Worm (Caenorhabditis elegans) whole organism, L1 larva: ENCODE measurements around the gene pei-2.

Experiments
- C04F5.9 ChIP-seq: sonication (generic microtip); optimal IDR thresholded peaks from 2 replicates; lab custom pipeline; 2016; ENCODE audit warnings: missing genetic modification characterization, missing compliant biosample characterization
- C16A3.4 ChIP-seq: fragments of 150-350 bp; optimal IDR thresholded peaks from 2 replicates; lab custom pipeline; 2014; ENCODE audit warnings: missing biosample characterization, missing genetic modification characterization
- C34B4.2 ChIP-seq: sonication (generic microtip); optimal IDR thresholded peaks from 2 replicates; lab custom pipeline; 2017; ENCODE audit warnings: mild to moderate bottlenecking, missing genetic modification characterization, missing compliant biosample characterization
- Y116A8C.19 ChIP-seq: sonication (generic microtip); optimal IDR thresholded peaks from 2 replicates; lab custom pipeline; 2016; ENCODE audit warnings: missing compliant biosample characterization, missing genetic modification characterization, borderline replicate concordance
- blmp-1 ChIP-seq: fragments of 150-350 bp; optimal IDR thresholded peaks from 2 replicates; lab custom pipeline; 2014; ENCODE audit warnings: missing biosample characterization, missing genetic modification characterization
- ceh-8 ChIP-seq: fragments of 200-800 bp; sonication (Bioruptor generic); optimal IDR thresholded peaks from 2 replicates; lab custom pipeline; 2018; ENCODE audit warnings: mild to moderate bottlenecking, missing genetic modification characterization, moderate library complexity, missing compliant biosample characterization
- ceh-88 ChIP-seq: fragments of 200-800 bp; sonication (Bioruptor generic); IDR thresholded peaks from 2 replicates; pipeline ENCODE4 v1.3.6; 2022; ENCODE audit warnings: missing genetic modification characterization, missing compliant biosample characterization
- ceh-90 ChIP-seq: sonication (generic microtip); optimal IDR thresholded peaks from 2 replicates; lab custom pipeline; 2016; ENCODE audit warnings: missing genetic modification characterization, missing compliant biosample characterization
- dsc-1 ChIP-seq: sonication (generic microtip); optimal IDR thresholded peaks from 2 replicates; lab custom pipeline; 2016; ENCODE audit warnings: mild to moderate bottlenecking, missing genetic modification characterization, missing compliant biosample characterization
- efl-1 ChIP-seq, 4 experiments: fragments of 150-350 bp; optimal IDR thresholded peaks in 3 of 4; peaks in 1 of 4; 1 replicate in 1 of 4; 2 replicates in 3 of 4; lab custom pipeline; 2014; ENCODE audit warnings: missing biosample characterization in 2 of 4, missing genetic modification characterization in 2 of 4, missing genetic modification reagents in 2 of 4
- efl-3 ChIP-seq: fragments of 200-800 bp; sonication (Bioruptor generic); optimal IDR thresholded peaks from 2 replicates; lab custom pipeline; 2018; ENCODE audit warnings: mild to moderate bottlenecking, missing genetic modification characterization, missing compliant biosample characterization
- egl-27 ChIP-seq, 2 experiments: fragments of 150-350 bp in 1 of 2; sonication (generic microtip); optimal IDR thresholded peaks; 3 replicates each; lab custom pipeline; 2017 to 2018; ENCODE audit warnings: missing biosample characterization in 2 of 2, missing genetic modification characterization in 2 of 2, missing genetic modification reagents in 2 of 2
- fkh-10 ChIP-seq: sonication (generic microtip); optimal IDR thresholded peaks from 2 replicates; lab custom pipeline; 2017; ENCODE audit warnings: missing biosample characterization, missing genetic modification reagents, missing genetic modification characterization
- fkh-4 ChIP-seq: sonication (generic microtip); optimal IDR thresholded peaks from 2 replicates; lab custom pipeline; 2016; ENCODE audit warnings: missing compliant biosample characterization, missing genetic modification characterization, borderline replicate concordance
- fos-1 ChIP-seq: fragments of 150-350 bp; optimal IDR thresholded peaks from 2 replicates; lab custom pipeline; 2014; ENCODE audit warnings: missing biosample characterization, missing genetic modification characterization
- hlh-4 ChIP-seq: sonication (generic microtip); optimal IDR thresholded peaks from 2 replicates; lab custom pipeline; 2016; ENCODE audit warnings: mild to moderate bottlenecking, missing genetic modification characterization, missing compliant biosample characterization
- hpl-2 ChIP-seq: fragments of 150-350 bp; optimal IDR thresholded peaks from 2 replicates; lab custom pipeline; 2014; ENCODE audit warnings: missing biosample characterization, missing genetic modification reagents, missing genetic modification characterization
- jun-1 ChIP-seq: fragments of 150-350 bp; optimal IDR thresholded peaks from 2 replicates; lab custom pipeline; 2014; ENCODE audit warnings: missing biosample characterization, missing genetic modification reagents, missing genetic modification characterization
- lin-13 ChIP-seq: fragments of 150-350 bp; optimal IDR thresholded peaks from 2 replicates; lab custom pipeline; 2014; ENCODE audit warnings: missing biosample characterization, missing genetic modification reagents, missing genetic modification characterization
- lin-14 ChIP-seq: fragments of 200-800 bp; sonication (Bioruptor generic); optimal IDR thresholded peaks from 2 replicates; lab custom pipeline; 2018; ENCODE audit warnings: mild to moderate bottlenecking, missing genetic modification characterization, moderate library complexity, missing compliant biosample characterization
- lin-15B ChIP-seq: fragments of 150-350 bp; sonication (generic microtip); optimal IDR thresholded peaks from 3 replicates; lab custom pipeline; 2014; ENCODE audit warnings: missing biosample characterization, missing genetic modification characterization
- lin-35 ChIP-seq, 2 experiments: fragments of 150-350 bp; optimal IDR thresholded peaks; 2 replicates each; lab custom pipeline; 2014; ENCODE audit warnings: missing biosample characterization in 2 of 2, missing genetic modification characterization in 2 of 2, missing genetic modification reagents in 2 of 2
- lir-3 ChIP-seq: sonication (generic microtip); optimal IDR thresholded peaks from 2 replicates; lab custom pipeline; 2016; ENCODE audit warnings: mild to moderate bottlenecking, missing genetic modification characterization, moderate library complexity, missing compliant biosample characterization; ENCODE audit not compliant: poor library complexity
- lsy-2 ChIP-seq, 2 experiments: fragments of 150-350 bp; optimal IDR thresholded peaks; 2 replicates each; lab custom pipeline; 2014; ENCODE audit warnings: missing biosample characterization in 2 of 2, missing genetic modification characterization in 2 of 2
- mab-9 ChIP-seq: fragments of 200-800 bp; sonication (Bioruptor generic); IDR thresholded peaks from 2 replicates; pipeline ENCODE4 v1.3.6; 2022; ENCODE audit warnings: missing genetic modification reagents, missing genetic modification characterization, missing compliant biosample characterization
- mdl-1 ChIP-seq, 2 experiments: fragments of 150-350 bp; optimal IDR thresholded peaks; 2 replicates each; lab custom pipeline; 2014 to 2017; ENCODE audit warnings: missing biosample characterization in 2 of 2, missing genetic modification characterization in 2 of 2, inconsistent platforms in 1 of 2
- mef-2 ChIP-seq: fragments of 150-350 bp; optimal IDR thresholded peaks from 2 replicates; lab custom pipeline; 2014; ENCODE audit warnings: missing biosample characterization, missing genetic modification characterization
- nhr-11 ChIP-seq: fragments of 150-350 bp; optimal IDR thresholded peaks from 2 replicates; lab custom pipeline; 2014; ENCODE audit warnings: missing biosample characterization, missing genetic modification characterization
- nhr-19 ChIP-seq: fragments of 200-800 bp; sonication (Bioruptor generic); conservative IDR thresholded peaks from 2 replicates; pipeline ENCODE4 v1.3.6; 2022; ENCODE audit warnings: missing genetic modification characterization, missing compliant biosample characterization
- nhr-47 ChIP-seq: sonication (generic microtip); optimal IDR thresholded peaks from 2 replicates; lab custom pipeline; 2016; ENCODE audit warnings: mild to moderate bottlenecking, missing genetic modification characterization, moderate library complexity, missing compliant biosample characterization
- nhr-71 ChIP-seq: sonication (generic microtip); optimal IDR thresholded peaks from 2 replicates; lab custom pipeline; 2016; ENCODE audit warnings: mild to moderate bottlenecking, missing genetic modification characterization, moderate library complexity, missing compliant biosample characterization
- nhr-76 ChIP-seq: sonication (generic microtip); optimal IDR thresholded peaks from 2 replicates; lab custom pipeline; 2017; ENCODE audit warnings: missing biosample characterization, missing genetic modification characterization
- nhr-84 ChIP-seq: sonication (generic microtip); optimal IDR thresholded peaks from 2 replicates; lab custom pipeline; 2017; ENCODE audit warnings: missing biosample characterization, missing genetic modification characterization
- nhr-85 ChIP-seq: sonication (generic microtip); peaks from one replicate; lab custom pipeline; 2016; ENCODE audit warnings: missing genetic modification characterization, inconsistent platforms, missing compliant biosample characterization
- nhr-90 ChIP-seq: sonication (generic microtip); optimal IDR thresholded peaks from 2 replicates; lab custom pipeline; 2016; ENCODE audit warnings: mild to moderate bottlenecking, missing genetic modification characterization, missing compliant biosample characterization; ENCODE audit not compliant: poor library complexity
- pag-3 ChIP-seq: sonication (generic microtip); optimal IDR thresholded peaks from 2 replicates; lab custom pipeline; 2017; ENCODE audit warnings: missing genetic modification characterization, mild to moderate bottlenecking, missing compliant biosample characterization, antibody characterized with exemption, borderline replicate concordance; ENCODE audit not compliant: insufficient read depth
- snpc-4 ChIP-seq: fragments of 150-350 bp; optimal IDR thresholded peaks from 2 replicates; lab custom pipeline; 2014; ENCODE audit warnings: missing biosample characterization, missing genetic modification characterization
- snu-23 ChIP-seq: sonication (generic microtip); optimal IDR thresholded peaks from 2 replicates; lab custom pipeline; 2016; ENCODE audit warnings: missing genetic modification characterization, missing compliant biosample characterization
- sptf-1 ChIP-seq: fragments of 150-350 bp; optimal IDR thresholded peaks from 2 replicates; lab custom pipeline; 2014; ENCODE audit warnings: missing biosample characterization, missing genetic modification characterization
- sup-37 ChIP-seq: fragments of 200-800 bp; sonication (Bioruptor generic); optimal IDR thresholded peaks from 2 replicates; lab custom pipeline; 2018; ENCODE audit warnings: mild to moderate bottlenecking, missing genetic modification characterization, missing compliant biosample characterization
- swsn-7 ChIP-seq: sonication (generic microtip); optimal IDR thresholded peaks from 2 replicates; lab custom pipeline; 2016; ENCODE audit warnings: missing genetic modification characterization, missing compliant biosample characterization
- tbx-2 ChIP-seq: sonication (generic microtip); optimal IDR thresholded peaks from 2 replicates; lab custom pipeline; 2016; ENCODE audit warnings: missing genetic modification characterization, missing compliant biosample characterization
- unc-130 ChIP-seq: fragments of 150-350 bp; optimal IDR thresholded peaks from 2 replicates; lab custom pipeline; 2017; ENCODE audit warnings: missing biosample characterization, missing genetic modification characterization, inconsistent platforms
- unc-62 ChIP-seq: fragments of 150-350 bp; optimal IDR thresholded peaks from 2 replicates; lab custom pipeline; 2014; ENCODE audit warnings: missing biosample characterization, missing genetic modification reagents, missing genetic modification characterization
- unc-86 ChIP-seq: sonication (generic microtip); optimal IDR thresholded peaks from 2 replicates; lab custom pipeline; 2016; ENCODE audit warnings: missing genetic modification characterization, missing compliant biosample characterization
- xbp-1 ChIP-seq: sonication (generic microtip); optimal IDR thresholded peaks from 2 replicates; lab custom pipeline; 2016; ENCODE audit warnings: missing genetic modification characterization, missing compliant biosample characterization
- zag-1 ChIP-seq: fragments of 150-350 bp; optimal IDR thresholded peaks from 2 replicates; lab custom pipeline; 2014; ENCODE audit warnings: missing biosample characterization, missing genetic modification characterization
- ztf-4 ChIP-seq: fragments of 150-350 bp; optimal IDR thresholded peaks from 2 replicates; lab custom pipeline; 2014; ENCODE audit warnings: missing biosample characterization, missing genetic modification characterization

Gene pei-2

ce11 chrV:1008503-1008902, 14.8 kb downstream of the pei-2 start, which contains the start of gene ergo-1:
Gene ergo-1, plus strand, starts transcription at chrV:1008803.
- no peak for TF ChIP-seq zag-1 (tag; lab: Kevin White, UChicago)
- TF ChIP-seq lir-3 (tag; lab: Kevin White, UChicago): no peak
- no peak for TF ChIP-seq C04F5.9 (tag; lab: Kevin White, UChicago)
- TF ChIP-seq jun-1 (tag; lab: Kevin White, UChicago): no peak
- no peak for TF ChIP-seq nhr-85 (tag; lab: Kevin White, UChicago)
- TF ChIP-seq snu-23 (GFP tag; lab: Kevin White, UChicago): no peak
- no peak for TF ChIP-seq sup-37 (GFP tag; lab: Kevin White, UChicago)
- TF ChIP-seq hpl-2 (GFP tag; lab: Kevin White, UChicago): no peak
- no peak for TF ChIP-seq ceh-88
- TF ChIP-seq lin-15B: no peak
- TF ChIP-seq unc-130 (tag; lab: Kevin White, UChicago): no peak
- no peak for TF ChIP-seq nhr-47 (tag; lab: Kevin White, UChicago)
- no peak for TF ChIP-seq nhr-90
- TF ChIP-seq C16A3.4: no peak
- TF ChIP-seq nhr-11 (tag; lab: Kevin White, UChicago): no peak
- no peak for TF ChIP-seq nhr-76 (tag; lab: Kevin White, UChicago)
- no peak for TF ChIP-seq nhr-19
- TF ChIP-seq nhr-84 (tag; lab: Kevin White, UChicago): no peak

- TF ChIP-seq Y116A8C.19 (tag; lab: Kevin White, UChicago): no peak
- TF ChIP-seq lin-35 (GFP tag; optimal IDR thresholded peaks at IDR 0.05; lab: Kevin White, UChicago): no peak
- TF ChIP-seq nhr-11 (tag; lab: Kevin White, UChicago): no peak
- no peak for TF ChIP-seq ceh-90 (tag; lab: Kevin White, UChicago)
- no peak for TF ChIP-seq dsc-1
- no peak for TF ChIP-seq C34B4.2 (tag; lab: Kevin White, UChicago)
- no peak for TF ChIP-seq efl-1 (optimal IDR thresholded peaks at IDR 0.05; lab: Kevin White, UChicago)
- TF ChIP-seq efl-1 (GFP tag; optimal IDR thresholded peaks at IDR 0.05 in 1 of 2; lab: Kevin White, UChicago): no peak
- TF ChIP-seq tbx-2 (tag; lab: Kevin White, UChicago): no peak
- TF ChIP-seq unc-130 (tag; lab: Kevin White, UChicago): no peak
- no peak for TF ChIP-seq ztf-4 (tag; lab: Kevin White, UChicago)
- TF ChIP-seq pag-3: no peak
- no peak for TF ChIP-seq snpc-4 (tag; lab: Kevin White, UChicago)
- TF ChIP-seq fos-1 (tag; lab: Kevin White, UChicago): no peak
- no peak for TF ChIP-seq blmp-1 (tag; lab: Kevin White, UChicago)
- TF ChIP-seq egl-27 (tag; optimal IDR thresholded peaks at IDR 0.05; lab: Kevin White, UChicago): no peak
Measured at ce11 chrV:1005877-1006276, 17.4 kb downstream of the pei-2 start.

- peak; percentile 64 to 82 for TF ChIP-seq lsy-2 (tag; optimal IDR thresholded peaks at IDR 0.05; lab: Kevin White, UChicago)
- peak; percentile 20 for TF ChIP-seq fkh-10 (GFP tag; lab: Kevin White, UChicago)
- peak; percentile 31 for TF ChIP-seq lin-13 (GFP tag; lab: Kevin White, UChicago)
- no peak for TF ChIP-seq lir-3 (tag; lab: Kevin White, UChicago)
- TF ChIP-seq C16A3.4: peak; percentile 69
- TF ChIP-seq ceh-8: peak; percentile 26
- peak in 1 of 2 experiments; percentile 16 for TF ChIP-seq mdl-1 (tag; optimal IDR thresholded peaks at IDR 0.05; lab: Kevin White, UChicago)
- peak; percentile 87 for TF ChIP-seq fkh-4
- TF ChIP-seq egl-27 (tag; optimal IDR thresholded peaks at IDR 0.05; lab: Kevin White, UChicago): no peak
- TF ChIP-seq lin-14 (GFP tag; lab: Kevin White, UChicago): no peak
- peak; percentile 81 for TF ChIP-seq unc-86 (tag; lab: Kevin White, UChicago)
- TF ChIP-seq dsc-1: peak; percentile 85
- peak; percentile 81 for TF ChIP-seq swsn-7
- TF ChIP-seq unc-62: no peak
- TF ChIP-seq snpc-4 (tag; lab: Kevin White, UChicago): no peak
- TF ChIP-seq sptf-1 (tag; lab: Kevin White, UChicago): no peak
- no peak for TF ChIP-seq mef-2 (tag; lab: Kevin White, UChicago)
- peak; percentile 49 for TF ChIP-seq efl-3 (GFP tag; lab: Kevin White, UChicago)
- peak; percentile 64 to 74 for TF ChIP-seq efl-1 (optimal IDR thresholded peaks at IDR 0.05; lab: Kevin White, UChicago)
- peak; percentile 59 to 62 for TF ChIP-seq efl-1 (GFP tag; optimal IDR thresholded peaks at IDR 0.05 in 1 of 2; lab: Kevin White, UChicago)
- peak; percentile 87 for TF ChIP-seq ceh-88
- TF ChIP-seq nhr-71 (tag; lab: Kevin White, UChicago): peak; percentile 92
- peak; percentile 76 for TF ChIP-seq mab-9 (GFP tag; lab: Robert Waterston, UW)
- no peak for TF ChIP-seq nhr-84 (tag; lab: Kevin White, UChicago)
- no peak for TF ChIP-seq pag-3
- TF ChIP-seq xbp-1 (tag; lab: Kevin White, UChicago): peak; percentile 78
- TF ChIP-seq hlh-4 (tag; lab: Kevin White, UChicago): peak; percentile 38
Measured at ce11 chrV:1003826-1004225, 19.4 kb downstream of the pei-2 start.
